Worm (Caenorhabditis elegans): ENCODE measurements around the gene cpr-9.
A peak's percentile ranks its signal among the peaks of the same experiment; 100 is the strongest.

cpr-9 gene

DNA sequence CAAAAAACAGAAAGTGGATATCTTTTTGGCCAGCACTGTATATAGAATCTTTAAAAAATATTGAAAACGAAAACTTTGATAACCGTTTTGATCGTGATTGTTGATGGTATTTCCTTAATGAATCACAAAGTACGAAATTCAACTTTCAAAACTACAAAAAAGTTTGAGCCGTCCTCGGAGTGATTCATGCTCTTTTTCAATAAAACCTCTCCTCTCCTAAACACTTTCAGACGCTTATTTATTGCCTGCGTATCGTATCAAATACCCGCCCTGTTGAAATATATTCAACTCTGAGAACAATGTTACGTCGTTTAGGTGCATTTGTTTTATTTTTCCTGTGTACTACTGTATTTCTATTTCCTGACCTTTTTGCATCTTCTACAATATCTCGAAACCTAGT, 18.1 kb downstream of the cpr-9 start:
- TF ChIP-seq W03F9.2 (tag; optimal IDR thresholded peaks at IDR 0.05): no peak
- no peak for TF ChIP-seq him-1 (tag; optimal IDR thresholded peaks at IDR 0.05)
- no peak for TF ChIP-seq dao-5 (tag; optimal IDR thresholded peaks at IDR 0.05)

DNA sequence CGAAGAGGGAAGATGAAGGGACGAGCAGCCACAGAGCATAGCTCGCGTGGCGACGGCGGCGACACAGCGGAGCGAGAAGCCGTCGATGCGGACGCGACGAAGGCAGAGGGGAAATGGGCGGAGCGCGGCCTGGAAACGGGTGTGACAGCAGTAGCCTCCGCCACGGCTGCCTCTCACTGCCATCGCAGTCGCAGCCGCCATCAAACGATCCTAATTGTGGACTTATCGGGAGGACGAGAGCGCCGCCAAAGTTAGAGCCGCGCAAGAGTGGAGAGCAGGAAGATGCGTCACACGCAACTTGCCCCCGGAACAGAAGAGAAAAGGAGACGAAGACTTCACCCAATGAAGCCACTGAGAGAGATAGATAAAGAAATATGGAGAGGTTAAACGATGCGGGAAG, 21.4 kb downstream of the cpr-9 start:
- TF ChIP-seq him-1 (tag; optimal IDR thresholded peaks at IDR 0.05): peak; percentile 41
- no peak for TF ChIP-seq W03F9.2 (tag; optimal IDR thresholded peaks at IDR 0.05)

DNA sequence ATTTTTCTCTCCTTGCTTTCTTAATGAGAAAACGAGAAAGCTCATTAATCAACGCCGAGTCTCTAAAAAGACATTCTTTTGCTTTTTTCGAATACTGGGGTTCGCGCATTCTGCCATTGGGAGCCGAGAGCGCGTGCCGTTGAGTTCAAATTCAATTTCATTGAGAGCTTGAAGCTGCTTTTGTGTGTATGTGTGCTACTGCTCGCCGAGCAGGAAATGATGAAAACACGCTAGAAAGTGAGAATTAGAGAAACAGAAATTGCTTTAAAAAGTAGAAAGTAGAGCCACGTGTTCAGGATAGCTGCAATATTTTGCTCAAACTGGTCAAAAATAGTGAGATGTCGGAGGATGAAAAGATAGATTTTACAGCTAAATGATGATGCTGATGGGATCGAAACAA, 22.8 kb downstream of the cpr-9 start:
- TF ChIP-seq dao-5 (tag; optimal IDR thresholded peaks at IDR 0.05): no peak
- peak; percentile 4 for TF ChIP-seq him-1 (tag; optimal IDR thresholded peaks at IDR 0.05)
- no peak for TF ChIP-seq W03F9.2 (tag; optimal IDR thresholded peaks at IDR 0.05)

DNA sequence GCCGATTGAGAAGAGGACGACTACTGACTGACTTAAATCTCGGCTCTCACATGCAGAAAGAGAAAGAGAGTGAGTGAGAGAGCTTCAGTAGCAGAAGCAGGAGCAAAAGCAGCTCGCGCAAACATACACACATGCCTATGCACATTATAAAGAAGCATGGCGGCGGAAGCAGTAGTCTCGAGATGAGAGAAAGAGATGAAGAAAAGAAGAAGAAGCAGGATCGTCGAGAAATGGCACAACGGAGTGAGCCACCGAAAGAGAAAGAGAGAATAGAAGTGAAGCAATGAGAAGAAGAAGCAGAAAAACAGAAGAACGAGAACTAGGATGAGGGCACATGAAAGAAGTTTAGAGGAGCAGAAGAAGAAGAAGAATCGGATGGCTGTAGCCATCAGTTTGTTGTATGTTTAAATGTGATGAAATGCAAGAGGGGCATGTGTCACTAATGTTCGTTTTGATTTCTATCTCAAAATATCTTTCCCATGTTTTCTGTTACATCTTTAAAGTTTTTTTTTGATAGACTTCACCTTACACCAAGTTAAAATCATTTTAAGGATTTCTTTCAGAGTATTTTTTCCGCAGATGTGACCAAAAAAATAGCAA, 24.1 kb downstream of the cpr-9 start:
- peak; percentile 80 for TF ChIP-seq him-1 (tag; optimal IDR thresholded peaks at IDR 0.05)
- TF ChIP-seq dao-5 (tag; optimal IDR thresholded peaks at IDR 0.05): no peak

DNA sequence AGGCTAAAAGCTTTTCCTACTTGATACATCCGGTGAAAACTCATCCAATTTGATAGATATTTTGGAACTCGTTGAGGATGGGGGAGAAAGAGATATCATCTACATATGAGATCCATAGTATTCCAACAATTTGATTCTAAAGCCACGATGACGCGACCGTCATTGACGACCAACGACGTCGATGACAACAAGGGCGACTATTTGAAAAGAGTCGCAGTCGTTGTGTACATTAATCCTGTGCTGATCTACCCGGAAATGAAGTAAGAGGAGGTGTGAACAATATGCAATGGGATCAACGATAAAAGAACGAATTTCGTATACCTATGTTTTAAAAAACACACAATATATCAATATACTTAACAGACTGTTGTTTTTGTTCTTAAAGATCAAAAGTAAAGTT, 25.3 kb downstream of the cpr-9 start:
- TF ChIP-seq him-1 (tag; optimal IDR thresholded peaks at IDR 0.05): no peak
- no peak for TF ChIP-seq W03F9.2 (tag; optimal IDR thresholded peaks at IDR 0.05)
- TF ChIP-seq dao-5 (tag; optimal IDR thresholded peaks at IDR 0.05): no peak

DNA sequence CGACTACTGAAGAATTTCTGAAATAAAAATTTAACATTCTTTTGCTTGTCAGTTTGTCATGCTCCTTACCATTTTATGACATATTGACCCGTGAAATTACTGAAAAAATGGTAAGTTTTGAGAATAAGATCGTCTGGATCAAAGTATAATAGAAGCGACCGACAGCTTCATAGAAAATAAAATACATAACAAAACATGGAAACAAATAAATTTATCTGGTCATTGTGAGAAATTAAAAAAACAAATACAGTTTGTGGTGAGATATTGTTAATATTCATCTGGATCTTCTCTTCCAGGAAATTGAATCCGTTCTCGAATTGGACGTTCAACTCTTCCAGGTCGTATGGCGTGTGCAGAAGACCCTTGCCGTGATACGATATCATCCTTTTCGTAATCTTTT, 29.2 kb downstream of the cpr-9 start, which contains the start of gene pkc-1:
Gene pkc-1 (minus strand): TSS at position 101 of the 400 bp plus-strand sequence.
- TF ChIP-seq W03F9.2 (tag; optimal IDR thresholded peaks at IDR 0.05) (no peak), dao-5 (tag; optimal IDR thresholded peaks at IDR 0.05) (no peak), him-1 (tag; optimal IDR thresholded peaks at IDR 0.05) (no peak)

DNA sequence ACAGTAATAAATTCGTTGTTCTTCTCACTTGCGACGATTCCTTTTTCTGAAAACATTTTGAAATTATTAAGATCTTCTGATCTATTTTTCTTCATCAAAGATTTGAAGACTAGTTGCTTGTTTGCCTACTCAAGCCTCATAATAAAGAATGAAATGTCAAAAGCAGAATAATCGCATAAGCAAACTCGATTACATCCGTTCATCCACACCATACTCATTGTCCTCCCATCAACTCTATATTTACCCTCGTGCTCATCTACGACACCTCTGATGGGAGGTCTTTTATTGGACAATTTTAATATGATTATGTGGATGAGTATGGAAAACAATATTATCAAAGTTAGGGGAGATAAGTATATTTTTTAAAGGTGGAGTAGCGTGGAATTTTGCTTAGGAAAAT, 31.0 kb downstream of the cpr-9 start:
- TF ChIP-seq W03F9.2 (tag; optimal IDR thresholded peaks at IDR 0.05) (no peak), dao-5 (tag; optimal IDR thresholded peaks at IDR 0.05) (no peak), him-1 (tag; optimal IDR thresholded peaks at IDR 0.05) (no peak)

DNA sequence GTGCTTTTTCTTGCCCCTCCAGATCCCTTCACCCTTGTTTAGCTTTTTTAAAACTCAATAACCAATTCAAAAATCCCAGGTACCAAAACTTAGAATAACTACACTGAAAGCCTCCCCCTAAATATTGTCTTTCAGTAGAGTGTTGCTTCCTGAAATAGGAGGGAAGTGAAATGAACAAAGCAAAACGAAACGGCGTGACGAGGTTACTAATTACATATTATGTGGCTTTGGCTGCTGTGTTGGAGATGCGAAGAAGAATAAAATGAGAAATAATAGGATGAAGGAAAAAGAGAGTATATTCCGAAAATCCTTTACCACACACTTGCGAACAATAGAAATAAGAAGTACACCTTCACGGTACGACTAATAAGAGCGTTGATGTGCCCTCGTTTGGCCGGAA, 33.3 kb downstream of the cpr-9 start:
- TF ChIP-seq him-1 (tag; optimal IDR thresholded peaks at IDR 0.05): no peak
- TF ChIP-seq W03F9.2 (tag; optimal IDR thresholded peaks at IDR 0.05): no peak
- TF ChIP-seq dao-5 (tag; optimal IDR thresholded peaks at IDR 0.05): no peak

DNA sequence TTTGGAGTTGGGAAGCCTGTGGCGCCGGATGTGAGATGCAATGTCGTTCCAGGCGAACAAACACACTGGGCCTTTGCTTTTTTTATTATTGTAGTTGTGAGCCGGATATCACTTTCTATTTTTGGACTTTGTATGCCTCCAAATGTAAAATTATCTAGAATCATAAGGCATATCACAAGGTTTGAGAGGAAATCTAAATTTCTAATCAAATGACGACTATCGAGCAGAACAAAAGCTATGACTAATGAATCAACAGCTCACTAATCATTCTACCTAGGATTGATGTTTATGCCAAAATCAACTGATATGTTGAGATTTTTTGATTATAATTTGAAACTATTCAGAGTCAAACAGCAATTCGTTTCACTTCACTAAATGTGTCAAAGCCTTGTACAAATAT, 35.0 kb downstream of the cpr-9 start:
- TF ChIP-seq dao-5 (tag; optimal IDR thresholded peaks at IDR 0.05) (no peak), W03F9.2 (tag; optimal IDR thresholded peaks at IDR 0.05) (no peak), him-1 (tag; optimal IDR thresholded peaks at IDR 0.05) (no peak)

DNA sequence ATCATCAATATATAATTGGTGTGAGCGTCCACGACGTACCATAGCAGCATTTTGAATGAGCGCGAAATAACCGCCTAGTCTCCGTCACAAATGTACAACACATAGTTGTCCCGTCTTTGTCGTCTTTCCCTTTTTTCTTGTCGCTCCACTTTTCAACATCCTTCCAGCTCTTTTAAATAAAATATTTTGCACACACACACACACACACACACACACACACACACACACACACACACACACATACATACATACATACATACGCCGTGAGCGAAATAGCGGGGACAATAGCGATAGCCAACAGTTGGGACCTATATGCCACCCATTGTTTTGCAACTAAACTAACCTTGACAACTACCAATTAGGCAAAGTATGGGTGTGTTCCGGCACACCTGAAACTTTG, 35.5 kb downstream of the cpr-9 start:
- TF ChIP-seq dao-5 (tag; optimal IDR thresholded peaks at IDR 0.05) (no peak), him-1 (tag; optimal IDR thresholded peaks at IDR 0.05) (no peak), W03F9.2 (tag; optimal IDR thresholded peaks at IDR 0.05) (no peak)

DNA sequence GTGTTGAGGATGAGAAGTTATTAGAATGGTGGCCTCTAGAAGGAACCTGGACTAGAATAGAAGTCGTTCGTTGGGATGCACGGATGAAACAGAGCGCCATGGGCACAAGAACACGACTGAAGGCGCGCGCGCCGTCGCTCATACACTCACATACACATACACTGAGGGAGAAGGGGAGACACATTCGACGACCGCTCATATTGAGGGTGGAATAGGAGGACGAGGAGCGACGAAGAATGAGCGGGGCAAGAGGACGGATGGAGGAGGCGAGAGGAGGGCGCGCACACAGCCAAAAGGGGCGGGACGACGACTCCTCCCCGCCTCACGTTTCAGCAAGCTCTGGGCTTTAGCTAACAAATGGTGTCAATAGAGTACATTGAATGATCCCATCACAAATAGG, 35.9 kb downstream of the cpr-9 start:
- no peak for TF ChIP-seq dao-5 (tag; optimal IDR thresholded peaks at IDR 0.05)
- TF ChIP-seq him-1 (tag; optimal IDR thresholded peaks at IDR 0.05): peak; percentile 60

DNA sequence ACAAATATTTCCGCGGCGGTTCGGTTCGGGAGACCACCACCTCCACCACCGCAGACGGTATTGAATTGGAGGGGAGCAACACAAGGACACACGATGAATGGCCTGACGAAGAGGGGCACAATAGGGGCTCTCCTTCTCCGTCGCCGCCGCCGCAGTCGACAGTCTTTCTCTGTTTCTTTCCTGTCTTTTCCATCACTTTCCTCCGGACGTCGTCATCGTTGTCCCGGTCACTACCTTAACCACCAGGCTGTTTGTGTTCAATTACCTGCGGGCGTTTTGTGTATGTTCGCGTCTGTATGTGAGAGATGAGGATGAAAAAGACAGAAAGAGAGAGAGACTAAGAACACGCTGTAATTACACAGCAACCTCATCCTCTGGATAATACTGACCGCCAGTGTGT, 36.9 kb downstream of the cpr-9 start:
- TF ChIP-seq W03F9.2 (tag; optimal IDR thresholded peaks at IDR 0.05): no peak
- TF ChIP-seq him-1 (tag; optimal IDR thresholded peaks at IDR 0.05): no peak
- TF ChIP-seq dao-5 (tag; optimal IDR thresholded peaks at IDR 0.05): no peak

DNA sequence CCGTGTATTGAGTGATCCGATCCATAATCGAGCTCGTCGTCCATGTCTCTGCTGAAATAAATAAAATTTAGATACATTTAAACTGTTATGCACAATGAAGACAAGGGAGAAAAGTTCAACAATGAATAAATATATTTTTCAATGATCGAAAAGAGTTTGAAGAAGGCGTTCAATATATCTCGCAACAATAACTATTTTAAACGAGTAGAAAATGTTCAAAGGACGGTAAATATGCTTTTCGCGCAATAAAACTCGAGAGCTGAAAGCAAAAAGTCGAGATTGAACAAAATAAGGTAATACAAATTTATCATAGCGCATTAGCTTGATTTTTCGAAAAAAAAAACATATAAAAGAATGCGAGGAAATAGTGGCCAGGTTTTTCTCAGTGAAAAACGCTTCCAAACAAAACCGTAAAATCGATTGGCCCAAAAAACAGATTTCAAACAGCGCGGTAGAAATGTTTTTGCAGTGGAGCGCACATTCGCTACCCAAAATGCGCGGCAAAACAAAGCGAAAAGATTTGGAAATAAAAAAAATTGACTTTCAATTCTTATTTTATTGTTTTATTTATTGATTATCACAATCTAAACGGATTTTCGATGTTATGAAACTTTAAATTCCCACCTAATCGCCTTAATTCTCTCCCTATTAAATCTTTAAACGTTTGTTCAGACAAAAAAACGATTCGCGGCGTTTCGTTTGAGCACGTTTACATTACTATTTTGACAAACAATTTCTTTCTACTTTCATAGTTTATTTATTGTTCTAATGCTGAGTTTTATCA, 38.2 kb downstream of the cpr-9 start, which contains the start of the genes kup-1 and F10C2.4:
Gene kup-1 (minus strand): TSS at position 51 of the 784 bp plus-strand sequence.
Gene F10C2.4 (plus strand): TSS at position 734 of the 784 bp plus-strand sequence.
- TF ChIP-seq dao-5 (tag; optimal IDR thresholded peaks at IDR 0.05) (no peak), W03F9.2 (tag; optimal IDR thresholded peaks at IDR 0.05) (no peak), him-1 (tag; optimal IDR thresholded peaks at IDR 0.05) (no peak)

DNA sequence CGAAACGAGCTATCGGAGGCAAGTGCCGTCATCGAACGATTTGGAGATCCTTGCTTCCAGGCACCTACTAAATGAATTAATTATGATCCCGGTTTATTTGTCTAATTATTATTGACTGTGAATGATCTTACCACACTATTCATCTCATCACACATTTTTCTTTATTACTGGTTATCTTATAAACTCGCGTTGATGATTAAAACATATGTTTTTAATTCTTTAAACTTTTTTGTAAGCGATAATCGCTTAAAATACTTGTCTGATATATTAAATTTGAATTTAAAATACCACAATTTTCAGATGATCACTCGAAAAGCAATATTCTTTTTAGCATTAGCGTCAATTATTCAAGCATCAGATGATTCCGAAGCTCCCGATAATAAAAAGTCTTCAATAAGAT, 42.3 kb downstream of the cpr-9 start, which contains the start of gene F10C2.5:
Gene F10C2.5 (plus strand): TSS at position 301 of the 400 bp plus-strand sequence.
- TF ChIP-seq dao-5 (tag; optimal IDR thresholded peaks at IDR 0.05) (no peak), him-1 (tag; optimal IDR thresholded peaks at IDR 0.05) (no peak)

DNA sequence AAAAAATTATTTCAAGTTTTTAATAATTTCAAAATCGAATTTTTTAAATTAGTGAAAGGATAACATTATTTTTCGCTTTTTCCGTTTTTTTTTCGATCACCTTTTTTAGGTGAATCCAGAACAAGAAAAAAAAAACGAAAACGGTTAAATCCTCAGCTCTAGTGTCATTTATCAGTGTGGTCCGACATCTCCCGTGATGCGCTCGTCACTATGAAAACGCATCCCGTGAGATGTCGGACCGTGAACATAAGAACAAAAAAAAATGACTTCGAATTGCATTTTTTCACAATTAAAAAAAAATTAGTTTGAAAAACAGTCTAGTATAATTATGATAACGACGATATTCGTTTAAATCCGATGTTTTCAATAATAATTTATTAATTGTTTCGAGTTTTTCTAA, 44.9 kb downstream of the cpr-9 start:
- TF ChIP-seq dao-5 (tag; optimal IDR thresholded peaks at IDR 0.05): no peak
- TF ChIP-seq W03F9.2 (tag; optimal IDR thresholded peaks at IDR 0.05): no peak
- no peak for TF ChIP-seq him-1 (tag; optimal IDR thresholded peaks at IDR 0.05)

All from whole organism, L4/young adult.